Fruit fly (Drosophila melanogaster) whole organism, prepupa: ENCODE measurements around the gene CG14356.
A peak's percentile ranks its signal among the peaks of the same experiment; 100 is the strongest.

Experiments used
- Blimp-1 ChIP-seq: fragments of 200-800 bp; sonication (Bioruptor generic); optimal IDR thresholded peaks from 3 replicates; lab custom pipeline; 2017; ENCODE audit warnings: missing biosample characterization, missing genetic modification characterization, mild to moderate bottlenecking, moderate library complexity, missing genetic modification reagents
- CG10669 ChIP-seq: fragments of 200-800 bp; sonication (Bioruptor generic); optimal IDR thresholded peaks from 3 replicates; lab custom pipeline; 2018; ENCODE audit warnings: missing biosample characterization, mild to moderate bottlenecking, missing genetic modification characterization, moderate library complexity
- CG11294 ChIP-seq: fragments of 200-800 bp; sonication (Bioruptor generic); IDR thresholded peaks from 2 replicates; pipeline ENCODE4 v1.3.6; 2022; ENCODE audit warnings: missing biosample characterization, missing genetic modification characterization
- CG11762 ChIP-seq: fragments of 200-800 bp; sonication (Bioruptor generic); optimal IDR thresholded peaks from 3 replicates; lab custom pipeline; 2016; ENCODE audit warnings: missing biosample characterization, missing genetic modification characterization; ENCODE audit not compliant: insufficient read depth
- CG3032 ChIP-seq: fragments of 200-800 bp; optimal IDR thresholded peaks from 2 replicates; lab custom pipeline; 2019; ENCODE audit warnings: missing biosample characterization, mild to moderate bottlenecking, missing genetic modification characterization, moderate library complexity
- CG31627 ChIP-seq: fragments of 200-800 bp; sonication (Bioruptor generic); optimal IDR thresholded peaks from 3 replicates; lab custom pipeline; 2016; ENCODE audit warnings: missing biosample characterization, missing genetic modification characterization
- CG4318 ChIP-seq: fragments of 200-800 bp; sonication (Bioruptor generic); optimal IDR thresholded peaks from 3 replicates; lab custom pipeline; 2017; ENCODE audit warnings: missing biosample characterization, mild to moderate bottlenecking, missing genetic modification characterization
- CG6792 ChIP-seq: fragments of 200-800 bp; sonication (Bioruptor generic); optimal IDR thresholded peaks from 3 replicates; lab custom pipeline; 2016; ENCODE audit warnings: missing biosample characterization, missing genetic modification characterization
- CG6854 ChIP-seq: fragments of 200-800 bp; sonication (Bioruptor generic); optimal IDR thresholded peaks from 2 replicates; lab custom pipeline; 2017; ENCODE audit warnings: missing biosample characterization, mild to moderate bottlenecking, missing genetic modification characterization
- CG7368 ChIP-seq: fragments of 200-800 bp; sonication (Bioruptor generic); optimal IDR thresholded peaks from 3 replicates; lab custom pipeline; 2016; ENCODE audit warnings: missing biosample characterization, missing genetic modification characterization
- CG8319 ChIP-seq: fragments of 200-800 bp; sonication (Bioruptor generic); optimal IDR thresholded peaks from 3 replicates; lab custom pipeline; 2016; ENCODE audit warnings: missing biosample characterization, missing genetic modification characterization
- CG8632 ChIP-seq: fragments of 200-800 bp; sonication (Bioruptor generic); optimal IDR thresholded peaks from 3 replicates; lab custom pipeline; 2016; ENCODE audit warnings: missing biosample characterization, missing genetic modification characterization
- Eip75B ChIP-seq: fragments of 200-800 bp; sonication (Bioruptor generic); optimal IDR thresholded peaks from 3 replicates; lab custom pipeline; 2016; ENCODE audit warnings: missing biosample characterization, missing genetic modification characterization
- Eip78C ChIP-seq: fragments of 200-800 bp; sonication (Bioruptor generic); peaks from one replicate; lab custom pipeline; 2016; ENCODE audit warnings: missing biosample characterization, missing genetic modification characterization
- Ets21C ChIP-seq: fragments of 200-800 bp; sonication (Bioruptor generic); optimal IDR thresholded peaks from 3 replicates; lab custom pipeline; 2016; ENCODE audit warnings: missing biosample characterization, missing genetic modification characterization
- Ets96B ChIP-seq: fragments of 200-800 bp; optimal IDR thresholded peaks from 2 replicates; lab custom pipeline; 2019; ENCODE audit warnings: missing biosample characterization, mild to moderate bottlenecking, missing genetic modification characterization, moderate library complexity
- Gug ChIP-seq: fragments of 200-800 bp; sonication (Bioruptor generic); IDR thresholded peaks from 2 replicates; pipeline ENCODE4 v1.3.6; 2022; ENCODE audit warnings: missing biosample characterization, missing genetic modification characterization
- Hr4 ChIP-seq: fragments of 200-800 bp; sonication (Bioruptor generic); optimal IDR thresholded peaks from 3 replicates; lab custom pipeline; 2016; ENCODE audit warnings: missing biosample characterization, missing genetic modification characterization
- Met ChIP-seq: fragments of 200-800 bp; sonication (Bioruptor generic); optimal IDR thresholded peaks from 3 replicates; lab custom pipeline; 2016; ENCODE audit warnings: missing biosample characterization, missing genetic modification characterization
- OdsH ChIP-seq: fragments of 200-800 bp; sonication (Bioruptor generic); optimal IDR thresholded peaks from 3 replicates; lab custom pipeline; 2016; ENCODE audit warnings: missing biosample characterization, missing genetic modification characterization
- Sox102F ChIP-seq: fragments of 200-800 bp; sonication (Bioruptor generic); optimal IDR thresholded peaks from 2 replicates; lab custom pipeline; 2016; ENCODE audit warnings: missing biosample characterization, mild to moderate bottlenecking, missing genetic modification characterization
- achi ChIP-seq: fragments of 200-800 bp; sonication (Bioruptor generic); optimal IDR thresholded peaks from 3 replicates; lab custom pipeline; 2016; ENCODE audit warnings: missing biosample characterization, missing genetic modification characterization
- acj6 ChIP-seq: fragments of 200-800 bp; sonication (Bioruptor generic); optimal IDR thresholded peaks from 3 replicates; lab custom pipeline; 2016; ENCODE audit warnings: missing biosample characterization, missing genetic modification characterization
- cyc ChIP-seq: fragments of 200-800 bp; sonication (Bioruptor generic); optimal IDR thresholded peaks from 3 replicates; lab custom pipeline; 2016; ENCODE audit warnings: missing biosample characterization, missing genetic modification characterization
- dac ChIP-seq: fragments of 200-800 bp; sonication (Bioruptor generic); optimal IDR thresholded peaks from 2 replicates; lab custom pipeline; 2017; ENCODE audit warnings: missing biosample characterization, mild to moderate bottlenecking, missing genetic modification characterization
- dsx ChIP-seq: fragments of 200-800 bp; optimal IDR thresholded peaks from 3 replicates; lab custom pipeline; 2019; ENCODE audit warnings: missing biosample characterization, mild to moderate bottlenecking, missing genetic modification characterization, moderate library complexity; ENCODE audit not compliant: poor library complexity, severe bottlenecking
- lz ChIP-seq: fragments of 200-800 bp; sonication (Bioruptor generic); optimal IDR thresholded peaks from 3 replicates; lab custom pipeline; 2016; ENCODE audit warnings: missing biosample characterization, missing genetic modification characterization
- net ChIP-seq: fragments of 200-800 bp; sonication (Bioruptor generic); optimal IDR thresholded peaks from 3 replicates; lab custom pipeline; 2016; ENCODE audit warnings: missing biosample characterization, missing genetic modification characterization
- pdm3 ChIP-seq: fragments of 200-800 bp; sonication (Bioruptor generic); optimal IDR thresholded peaks from 3 replicates; lab custom pipeline; 2016; ENCODE audit warnings: missing biosample characterization, missing genetic modification characterization
- spab ChIP-seq: fragments of 200-800 bp; sonication (Bioruptor generic); optimal IDR thresholded peaks from 2 replicates; lab custom pipeline; 2017; ENCODE audit warnings: missing biosample characterization, mild to moderate bottlenecking, missing genetic modification characterization, missing genetic modification reagents
- ss ChIP-seq, 2 experiments: fragments of 200-800 bp; sonication (Bioruptor generic); optimal IDR thresholded peaks; 2 replicates in 1 of 2; 3 replicates in 1 of 2; lab custom pipeline; 2017 to 2018; ENCODE audit warnings: mild to moderate bottlenecking in 2 of 2, missing biosample characterization in 2 of 2, missing genetic modification characterization in 2 of 2, moderate library complexity in 1 of 2
- svp ChIP-seq: fragments of 200-800 bp; sonication (Bioruptor generic); peaks from one replicate; lab custom pipeline; 2016; ENCODE audit warnings: missing biosample characterization, missing genetic modification characterization
- vri ChIP-seq: fragments of 200-800 bp; sonication (Bioruptor generic); optimal IDR thresholded peaks from 3 replicates; lab custom pipeline; 2016; ENCODE audit warnings: missing biosample characterization, mild to moderate bottlenecking, missing genetic modification characterization

Gene CG14356

DNA sequence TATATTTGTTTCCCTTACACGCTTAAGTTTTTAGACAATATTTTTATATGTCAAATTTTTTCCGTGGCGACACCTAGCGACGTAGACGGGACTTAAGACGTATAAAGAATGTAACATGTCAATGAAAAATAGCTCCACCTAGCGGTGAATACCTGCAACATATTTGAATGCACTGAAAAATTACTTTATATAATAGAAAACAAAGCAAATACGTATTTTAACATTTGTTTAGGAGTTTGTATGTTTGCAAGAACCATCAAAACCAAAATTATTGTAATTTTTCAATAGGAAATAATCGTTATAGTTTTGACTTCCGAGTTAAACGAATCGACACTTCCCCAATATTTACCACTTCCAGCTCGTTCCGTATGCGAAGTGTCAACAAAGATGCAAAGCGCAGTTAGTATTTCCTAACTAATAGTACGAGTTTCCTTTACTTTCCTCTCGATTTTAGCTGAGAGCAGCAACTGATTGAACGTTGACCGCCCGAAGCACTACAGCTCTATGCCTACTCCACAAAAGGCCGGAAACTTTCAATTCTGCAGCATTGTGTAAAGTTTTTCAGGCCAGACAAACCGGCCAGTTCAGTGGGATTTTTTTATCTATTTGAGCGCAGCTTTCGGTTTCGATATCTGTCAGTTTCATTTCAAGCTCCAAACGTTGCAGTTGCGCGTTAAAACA is 42.8 kb downstream of the CG14356 start, which contains the start of gene Npc2b (continued):
- peak; percentile 9 for TF ChIP-seq dac (GFP tag; lab: Kevin White, UChicago)
- TF ChIP-seq Hr4 (GFP tag; lab: Kevin White, UChicago) = peak; percentile 58
- TF ChIP-seq Ets21C (GFP tag; lab: Kevin White, UChicago) = peak; percentile 59
- no peak for TF ChIP-seq Blimp-1 (GFP tag; lab: Kevin White, UChicago)
- TF ChIP-seq pdm3 = peak; percentile 45
- peak; percentile 35 for TF ChIP-seq acj6 (GFP tag; lab: Kevin White, UChicago)
- TF ChIP-seq Sox102F (GFP tag; lab: Kevin White, UChicago) = peak; percentile 27
- peak; percentile 13 for TF ChIP-seq CG3032 (tag; lab: Kevin White, UChicago)
- TF ChIP-seq CG11762 = no peak
- TF ChIP-seq spab (GFP tag; lab: Kevin White, UChicago) = peak; percentile 13
- peak; percentile 48 for TF ChIP-seq achi (GFP tag; lab: Kevin White, UChicago)
- no peak for TF ChIP-seq CG6854
- TF ChIP-seq dsx (GFP tag; lab: Kevin White, UChicago) = no peak
- peak; percentile 39 for TF ChIP-seq Met (GFP tag; lab: Kevin White, UChicago)

DNA sequence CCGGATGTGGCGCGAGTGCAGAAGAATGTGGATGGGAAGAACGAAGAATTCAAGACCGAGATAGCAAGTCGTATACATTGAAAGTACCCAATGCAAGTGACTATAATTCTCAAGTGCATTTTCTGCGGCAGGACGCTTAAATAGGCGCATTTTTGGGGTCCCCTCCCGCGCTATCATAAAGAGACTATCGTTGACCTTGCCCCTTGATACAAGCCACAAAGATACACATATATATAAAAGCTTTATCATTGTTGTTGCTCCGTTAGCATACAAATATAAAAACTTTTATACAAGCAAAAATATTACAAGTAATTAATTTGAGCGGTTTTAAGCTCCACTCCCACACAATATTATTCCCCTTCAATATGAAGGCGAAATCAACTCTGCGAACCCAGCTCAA is 43.7 kb downstream of the CG14356 start:
- TF ChIP-seq Eip78C (GFP tag; lab: Kevin White, UChicago) (peak; percentile 66), ss (GFP tag; optimal IDR thresholded peaks at IDR 0.05; lab: Kevin White, UChicago) (peak; percentile 3 to 42), vri (GFP tag; lab: Kevin White, UChicago) (no peak), dsx (GFP tag; lab: Kevin White, UChicago) (peak; percentile 58), Gug (GFP tag; lab: Robert Waterston, UW) (no peak), svp (GFP tag; lab: Kevin White, UChicago) (peak; percentile 73), Met (GFP tag; lab: Kevin White, UChicago) (no peak)

DNA sequence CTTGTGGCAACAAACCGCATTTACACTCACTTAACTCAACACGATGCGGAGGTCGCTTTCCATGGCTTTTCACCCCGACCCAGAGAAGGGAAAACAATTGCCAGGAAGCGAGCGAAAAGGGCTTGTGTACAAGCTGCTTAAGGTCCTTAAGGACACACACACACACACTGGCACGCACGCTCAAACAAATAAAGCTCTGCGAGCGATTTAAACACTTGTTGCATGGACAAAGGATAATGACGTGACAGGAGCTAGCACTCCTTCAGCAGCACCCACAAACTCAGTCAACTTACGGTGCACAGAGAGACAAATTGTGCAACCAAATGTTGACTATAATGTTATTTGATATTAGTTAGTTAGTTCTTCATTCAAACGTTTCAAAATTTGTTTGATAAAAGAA is 46.3 kb downstream of the CG14356 start:
- TF ChIP-seq OdsH (no peak), Eip78C (GFP tag; lab: Kevin White, UChicago) (peak; percentile 55), CG31627 (GFP tag; lab: Kevin White, UChicago) (no peak), Ets96B (tag; lab: Kevin White, UChicago) (peak; percentile 2)

DNA sequence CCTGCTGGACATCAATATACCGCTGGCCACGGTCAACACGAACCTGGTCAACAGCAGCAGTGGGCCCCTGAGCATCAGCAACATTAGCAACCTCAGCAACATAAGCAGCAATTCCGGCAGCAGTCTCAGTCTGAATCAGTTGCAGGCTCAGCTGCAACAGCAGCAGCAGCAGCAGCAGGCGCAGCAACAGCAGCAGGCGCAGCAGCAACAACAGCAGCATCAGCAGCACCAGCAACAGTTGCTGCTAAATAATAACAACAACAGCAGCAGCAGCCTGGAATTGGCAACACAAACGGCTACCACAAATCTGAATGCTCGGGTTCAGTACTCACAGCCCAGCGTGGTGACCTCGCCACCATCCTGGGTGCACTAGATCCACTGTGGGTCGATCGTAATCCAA is 50.3 kb downstream of the CG14356 start:
- TF ChIP-seq CG11294 (GFP tag; lab: Robert Waterston, UW) = no peak
- TF ChIP-seq achi (GFP tag; lab: Kevin White, UChicago) = no peak
- TF ChIP-seq Gug (GFP tag; lab: Robert Waterston, UW) = no peak
- TF ChIP-seq CG8632 (GFP tag; lab: Kevin White, UChicago) = no peak
- TF ChIP-seq Eip75B = no peak
- TF ChIP-seq CG8319 (GFP tag; lab: Kevin White, UChicago) = no peak
- no peak for TF ChIP-seq CG31627 (GFP tag; lab: Kevin White, UChicago)
- no peak for TF ChIP-seq cyc (GFP tag; lab: Kevin White, UChicago)
- TF ChIP-seq ss (GFP tag; optimal IDR thresholded peaks at IDR 0.05; lab: Kevin White, UChicago) = no peak
- TF ChIP-seq Hr4 (GFP tag; lab: Kevin White, UChicago) = no peak
- TF ChIP-seq CG7368 = no peak
- no peak for TF ChIP-seq CG3032 (tag; lab: Kevin White, UChicago)
- no peak for TF ChIP-seq CG6792 (GFP tag; lab: Kevin White, UChicago)
- no peak for TF ChIP-seq CG10669
- TF ChIP-seq CG4318 (GFP tag; lab: Kevin White, UChicago) = no peak
- TF ChIP-seq Sox102F (GFP tag; lab: Kevin White, UChicago) = no peak
- no peak for TF ChIP-seq net (GFP tag; lab: Kevin White, UChicago)
- TF ChIP-seq lz (GFP tag; lab: Kevin White, UChicago) = no peak
